Fruit fly (Drosophila melanogaster) whole organism, wandering third instar larva: ENCODE results near the gene CrebA.

ENCODE experiments used
- Abd-B ChIP-seq: fragments of >200 bp; optimal IDR thresholded peaks from 2 replicates; lab custom pipeline; 2017; ENCODE audit warnings: missing biosample characterization, missing genetic modification characterization
- CG32264 ChIP-seq: fragments of 200-800 bp; sonication (Bioruptor generic); optimal IDR thresholded peaks from 2 replicates; lab custom pipeline; 2016; ENCODE audit warnings: missing biosample characterization, missing genetic modification characterization
- CG9705 ChIP-seq: fragments of 200-800 bp; sonication (Bioruptor generic); optimal IDR thresholded peaks from 2 replicates; lab custom pipeline; 2018; ENCODE audit warnings: missing biosample characterization, mild to moderate bottlenecking, missing genetic modification characterization
- CrebA ChIP-seq: fragments of 200-800 bp; sonication (Bioruptor generic); optimal IDR thresholded peaks from 2 replicates; lab custom pipeline; 2016; ENCODE audit warnings: missing biosample characterization, mild to moderate bottlenecking, missing genetic modification characterization, borderline replicate concordance
- Dfd ChIP-seq: fragments of >200 bp; optimal IDR thresholded peaks from 2 replicates; lab custom pipeline; 2017; ENCODE audit warnings: missing biosample characterization, missing genetic modification characterization
- GATAd ChIP-seq: sonication (Bioruptor generic); optimal IDR thresholded peaks from 2 replicates; lab custom pipeline; 2016; ENCODE audit warnings: missing biosample characterization, missing genetic modification characterization
- HLH106 ChIP-seq: fragments of 200-800 bp; optimal IDR thresholded peaks from 3 replicates; lab custom pipeline; 2019; ENCODE audit warnings: missing biosample characterization, mild to moderate bottlenecking, missing genetic modification characterization, moderate library complexity
- Hnf4 ChIP-seq: fragments of 200-800 bp; sonication (Bioruptor generic); optimal IDR thresholded peaks from 2 replicates; lab custom pipeline; 2016; ENCODE audit warnings: missing biosample characterization, mild to moderate bottlenecking, missing genetic modification characterization
- Hr83 ChIP-seq: fragments of 200-300 bp; sonication (Bioruptor generic); optimal IDR thresholded peaks from 2 replicates; lab custom pipeline; 2016; ENCODE audit warnings: missing biosample characterization, mild to moderate bottlenecking, missing genetic modification characterization, moderate library complexity; ENCODE audit not compliant: poor library complexity, severe bottlenecking
- Jra ChIP-seq: sonication (Bioruptor generic); optimal IDR thresholded peaks from 2 replicates; lab custom pipeline; 2016; ENCODE audit warnings: missing biosample characterization, missing genetic modification characterization
- Mio ChIP-seq: sonication (Bioruptor generic); optimal IDR thresholded peaks from 2 replicates; lab custom pipeline; 2016; ENCODE audit warnings: missing biosample characterization, missing genetic modification characterization
- Myc ChIP-seq: fragments of >200 bp; optimal IDR thresholded peaks from 2 replicates; lab custom pipeline; 2017
- N ChIP-seq: fragments of >200 bp; optimal IDR thresholded peaks from 2 replicates; lab custom pipeline; 2018; ENCODE audit warnings: missing biosample characterization, missing external identifiers, missing genetic modification characterization
- OdsH ChIP-seq: fragments of 200-800 bp; sonication (Bioruptor generic); optimal IDR thresholded peaks from 2 replicates; lab custom pipeline; 2016; ENCODE audit warnings: missing biosample characterization, mild to moderate bottlenecking, missing genetic modification characterization
- Rel ChIP-seq, 2 experiments: fragments of 200-800 bp; sonication (Bioruptor generic) in 1 of 2; optimal IDR thresholded peaks; 2 replicates in 1 of 2; 3 replicates in 1 of 2; lab custom pipeline; 2016 to 2019; ENCODE audit warnings: mild to moderate bottlenecking in 2 of 2, missing biosample characterization in 2 of 2, missing genetic modification characterization in 2 of 2, moderate library complexity in 1 of 2
- Vsx2 ChIP-seq: fragments of 200-300, 225-300 bp; sonication (Bioruptor generic); optimal IDR thresholded peaks from 2 replicates; lab custom pipeline; 2018; ENCODE audit warnings: missing biosample characterization, missing genetic modification characterization; ENCODE audit not compliant: partially characterized antibody
- br ChIP-seq: fragments of 200-800 bp; sonication (Bioruptor generic); optimal IDR thresholded peaks from 2 replicates; lab custom pipeline; 2016; ENCODE audit warnings: missing biosample characterization, missing genetic modification characterization
- dl ChIP-seq, 2 experiments: fragments of 175-275, 200-275 bp in 1 of 2; fragments of 200-275 bp in 1 of 2; sonication (Bioruptor generic); optimal IDR thresholded peaks; lab custom pipeline; 2018; ENCODE audit warnings: mild to moderate bottlenecking in 2 of 2, missing biosample characterization in 2 of 2, missing genetic modification characterization in 2 of 2, moderate library complexity in 2 of 2; ENCODE audit not compliant: partially characterized antibody in 2 of 2, insufficient read depth in 1 of 2
- ey ChIP-seq: fragments of 200-800 bp; sonication (Bioruptor generic); optimal IDR thresholded peaks from 2 replicates; lab custom pipeline; 2016; ENCODE audit warnings: missing biosample characterization, missing genetic modification characterization
- foxo ChIP-seq, 2 experiments: fragments of 200-800 bp; sonication (Bioruptor generic); optimal IDR thresholded peaks; 2 replicates in 1 of 2; 3 replicates in 1 of 2; lab custom pipeline; 2016 to 2017; ENCODE audit warnings: missing biosample characterization in 2 of 2, missing genetic modification characterization in 2 of 2
- fru ChIP-seq: fragments of 200-800 bp; sonication (Bioruptor generic); optimal IDR thresholded peaks from 3 replicates; lab custom pipeline; 2016; ENCODE audit warnings: missing biosample characterization, mild to moderate bottlenecking, missing genetic modification characterization
- h ChIP-seq: fragments of 200-800 bp; sonication (Bioruptor generic); optimal IDR thresholded peaks from 3 replicates; lab custom pipeline; 2016; ENCODE audit warnings: missing biosample characterization, mild to moderate bottlenecking, missing genetic modification characterization
- jim ChIP-seq: fragments of 175-275, 200-325 bp; sonication (Bioruptor generic); optimal IDR thresholded peaks from 2 replicates; lab custom pipeline; 2016; ENCODE audit warnings: missing biosample characterization, mild to moderate bottlenecking, missing genetic modification characterization
- pan ChIP-seq: fragments of >200 bp; optimal IDR thresholded peaks from 2 replicates; lab custom pipeline; 2017
- psq ChIP-seq: fragments of 200-800 bp; sonication (Bioruptor generic); optimal IDR thresholded peaks from 3 replicates; lab custom pipeline; 2017; ENCODE audit warnings: missing biosample characterization, mild to moderate bottlenecking, missing genetic modification characterization, moderate library complexity
- rgr ChIP-seq: fragments of 200-800 bp; sonication (Bioruptor generic); optimal IDR thresholded peaks from 3 replicates; lab custom pipeline; 2016; ENCODE audit warnings: missing biosample characterization, mild to moderate bottlenecking, missing genetic modification characterization
- sage ChIP-seq: fragments of 200-800 bp; sonication (Bioruptor generic); optimal IDR thresholded peaks from 2 replicates; lab custom pipeline; 2016; ENCODE audit warnings: missing biosample characterization, mild to moderate bottlenecking, missing genetic modification characterization
- tai ChIP-seq: sonication (Bioruptor generic); optimal IDR thresholded peaks from 2 replicates; lab custom pipeline; 2016; ENCODE audit warnings: missing biosample characterization, missing genetic modification characterization
- usp ChIP-seq: fragments of >200 bp; optimal IDR thresholded peaks from 2 replicates; lab custom pipeline; 2017; ENCODE audit warnings: missing biosample characterization, missing genetic modification characterization
- woc ChIP-seq: sonication (Bioruptor generic); optimal IDR thresholded peaks from 2 replicates; lab custom pipeline; 2016; ENCODE audit warnings: missing biosample characterization, mild to moderate bottlenecking, missing genetic modification characterization

CrebA gene

dm6 chr3L:15519920-15520319 lies 15.3 kb upstream of the CrebA start:
- no peak for TF ChIP-seq Rel (GFP tag; optimal IDR thresholded peaks at IDR 0.05; lab: Kevin White, UChicago)
- TF ChIP-seq Rel (tag; optimal IDR thresholded peaks at IDR 0.05; lab: Kevin White, UChicago) = peak; percentile 98
- TF ChIP-seq GATAd (GFP tag; lab: Kevin White, UChicago) = no peak
- TF ChIP-seq CrebA (GFP tag; lab: Kevin White, UChicago) = no peak
- no peak for TF ChIP-seq HLH106
- TF ChIP-seq sage (GFP tag; lab: Kevin White, UChicago) = no peak

DNA sequence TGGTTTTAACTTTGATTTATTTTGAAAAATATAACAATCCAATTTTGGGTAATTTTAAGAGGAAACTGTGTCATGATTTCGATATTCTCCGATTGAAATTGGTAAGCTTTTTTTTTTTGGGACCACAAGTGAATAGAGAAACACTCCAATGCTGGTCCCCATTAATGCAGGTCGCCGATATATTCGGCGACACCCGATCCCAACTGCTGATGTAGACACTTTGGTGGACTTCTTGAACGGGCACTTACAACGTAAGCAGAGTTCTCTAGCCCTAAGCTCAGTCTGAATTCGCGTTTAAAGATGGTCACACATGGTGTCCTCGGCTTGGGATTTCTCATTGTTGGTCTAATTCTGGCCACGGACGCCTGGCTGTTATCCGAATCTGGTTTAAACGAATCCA lies 14.9 kb upstream of the CrebA start, which contains the start of gene yellow-k:
yellow-k (plus strand) TSS at position 301 of the 400 bp plus-strand sequence.
- TF ChIP-seq Mio (GFP tag; lab: Kevin White, UChicago) = no peak
- no peak for TF ChIP-seq usp
- TF ChIP-seq psq (GFP tag; lab: Kevin White, UChicago) = no peak
- TF ChIP-seq N = no peak
- no peak for TF ChIP-seq tai (GFP tag; lab: Kevin White, UChicago)
- no peak for TF ChIP-seq CrebA (GFP tag; lab: Kevin White, UChicago)
- no peak for TF ChIP-seq jim (GFP tag; lab: Kevin White, UChicago)
- TF ChIP-seq woc (GFP tag; lab: Kevin White, UChicago) = no peak

dm6 chr3L:15523806-15524346 lies 11.3 kb upstream of the CrebA start, which contains the start of gene CG7945:
Gene CG7945, minus strand, starts transcription at chr3L:15524137.
- TF ChIP-seq CrebA (GFP tag; lab: Kevin White, UChicago) (no peak), ey (GFP tag; lab: Kevin White, UChicago) (no peak), jim (GFP tag; lab: Kevin White, UChicago) (no peak), Hnf4 (GFP tag; lab: Kevin White, UChicago) (peak; percentile 5), GATAd (GFP tag; lab: Kevin White, UChicago) (no peak), Hr83 (GFP tag; lab: Kevin White, UChicago) (no peak), CG9705 (GFP tag; lab: Kevin White, UChicago) (no peak), Vsx2 (GFP tag; lab: Kevin White, UChicago) (no peak), Abd-B (GFP tag; lab: Kevin White, UChicago) (no peak), Rel (GFP tag; optimal IDR thresholded peaks at IDR 0.05; lab: Kevin White, UChicago) (peak; percentile 47), Rel (tag; optimal IDR thresholded peaks at IDR 0.05; lab: Kevin White, UChicago) (peak; percentile 99), Mio (GFP tag; lab: Kevin White, UChicago) (no peak), sage (GFP tag; lab: Kevin White, UChicago) (peak; percentile 48)

- TF ChIP-seq Hnf4 (GFP tag; lab: Kevin White, UChicago) = no peak
- TF ChIP-seq sage (GFP tag; lab: Kevin White, UChicago) = no peak
- no peak for TF ChIP-seq Jra (GFP tag; lab: Kevin White, UChicago)
- no peak for TF ChIP-seq fru (GFP tag; lab: Kevin White, UChicago)
- no peak for TF ChIP-seq ey (GFP tag; lab: Kevin White, UChicago)
- no peak for TF ChIP-seq Myc (lab: Kevin White, UChicago)
- no peak for TF ChIP-seq jim (GFP tag; lab: Kevin White, UChicago)
- TF ChIP-seq pan (lab: Kevin White, UChicago) = no peak
- no peak for TF ChIP-seq Dfd
- TF ChIP-seq CG32264 (GFP tag; lab: Kevin White, UChicago) = no peak
- TF ChIP-seq foxo (GFP tag; optimal IDR thresholded peaks at IDR 0.05; lab: Kevin White, UChicago) = no peak
- TF ChIP-seq CG9705 (GFP tag; lab: Kevin White, UChicago) = no peak
- no peak for TF ChIP-seq usp
- TF ChIP-seq dl (GFP tag; optimal IDR thresholded peaks at IDR 0.05; lab: Kevin White, UChicago; ENCODE audit: insufficient read depth in 1 of 2, partially characterized antibody in 2 of 2) = no peak
Observed at dm6 chr3L:15525153-15525552, 10.0 kb upstream of the CrebA start, which contains the start of gene CG33986. Gene CG33986, minus strand, starts transcription at chr3L:15525253.

DNA sequence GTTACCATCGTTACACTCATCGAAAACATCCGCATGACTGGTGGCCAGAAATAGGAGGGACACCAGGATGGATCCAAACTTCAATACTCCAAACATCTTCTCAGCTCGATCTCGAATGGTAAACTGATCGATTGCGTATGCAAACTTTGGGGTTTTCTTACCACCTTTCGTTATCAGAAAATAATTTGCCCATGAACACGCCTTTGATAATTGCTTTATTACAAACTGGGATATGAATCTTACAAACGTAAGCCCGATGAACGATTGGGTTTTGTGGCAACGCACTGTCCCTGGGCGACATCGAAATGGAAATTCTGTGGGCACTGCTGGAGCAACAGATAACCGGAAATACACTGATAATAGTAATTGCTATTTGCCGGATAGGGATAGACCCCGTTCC lies 8.5 kb upstream of the CrebA start, which contains the start of gene CG33985:
CG33985 (minus strand) TSS at position 101 of the 400 bp plus-strand sequence.
- TF ChIP-seq h (GFP tag; lab: Kevin White, UChicago) = no peak
- no peak for TF ChIP-seq fru (GFP tag; lab: Kevin White, UChicago)
- TF ChIP-seq br = no peak
- no peak for TF ChIP-seq OdsH (GFP tag; lab: Kevin White, UChicago)
- TF ChIP-seq rgr = no peak
- no peak for TF ChIP-seq Hr83 (GFP tag; lab: Kevin White, UChicago)
- no peak for TF ChIP-seq psq (GFP tag; lab: Kevin White, UChicago)
- TF ChIP-seq woc (GFP tag; lab: Kevin White, UChicago) = no peak
- no peak for TF ChIP-seq Rel (GFP tag; optimal IDR thresholded peaks at IDR 0.05; lab: Kevin White, UChicago)
- TF ChIP-seq Rel (tag; optimal IDR thresholded peaks at IDR 0.05; lab: Kevin White, UChicago) = no peak
- no peak for TF ChIP-seq pan (lab: Kevin White, UChicago)
- no peak for TF ChIP-seq jim (GFP tag; lab: Kevin White, UChicago)
- TF ChIP-seq dl (GFP tag; optimal IDR thresholded peaks at IDR 0.05; lab: Kevin White, UChicago; ENCODE audit: insufficient read depth in 1 of 2, partially characterized antibody in 2 of 2) = no peak
